Worm (Caenorhabditis elegans) whole organism, L3 larva: Measurements from ENCODE around the gene R13H9.6.
"Not testable (repeated sequence)": the region's sequence is repeated elsewhere in the genome, so short reads cannot be mapped to it uniquely, and the experiment has no call there.

Experiments
- R02D3.7 ChIP-seq: fragments of 150-350 bp; optimal IDR thresholded peaks from 2 replicates; lab custom pipeline; 2014; ENCODE audit warnings: missing biosample characterization, missing genetic modification characterization
- ZK546.5 ChIP-seq: sonication (generic microtip); optimal IDR thresholded peaks from 2 replicates; lab custom pipeline; 2017; ENCODE audit warnings: missing biosample characterization, missing genetic modification characterization
- ama-1 ChIP-seq: fragments of 150-350 bp; optimal IDR thresholded peaks from 2 replicates; lab custom pipeline; 2018
- ceh-82 ChIP-seq: fragments of 150-350 bp; optimal IDR thresholded peaks from 2 replicates; lab custom pipeline; 2014; ENCODE audit warnings: missing biosample characterization, missing genetic modification characterization
- ceh-9 ChIP-seq: sonication (generic microtip); optimal IDR thresholded peaks from 2 replicates; lab custom pipeline; 2018; ENCODE audit warnings: missing biosample characterization, missing genetic modification characterization
- daf-12 ChIP-seq: fragments of 150-350 bp; optimal IDR thresholded peaks from 2 replicates; lab custom pipeline; 2014; ENCODE audit warnings: missing biosample characterization, missing genetic modification reagents, missing genetic modification characterization
- egl-27 ChIP-seq: sonication (generic microtip); optimal IDR thresholded peaks from 4 replicates; lab custom pipeline; 2017; ENCODE audit warnings: missing biosample characterization, missing genetic modification reagents, missing genetic modification characterization
- elt-2 ChIP-seq: sonication (generic microtip); optimal IDR thresholded peaks from 2 replicates; lab custom pipeline; 2016; ENCODE audit warnings: missing genetic modification reagents, mild to moderate bottlenecking, missing genetic modification characterization, missing compliant biosample characterization
- eor-1 ChIP-seq, 2 experiments: fragments of 150-350 bp; optimal IDR thresholded peaks; 2 replicates each; lab custom pipeline; 2014 to 2018; ENCODE audit warnings: missing biosample characterization in 2 of 2, missing genetic modification characterization in 2 of 2
- fkh-10 ChIP-seq: sonication (generic microtip); optimal IDR thresholded peaks from 2 replicates; lab custom pipeline; 2017; ENCODE audit warnings: missing biosample characterization, missing genetic modification reagents, missing genetic modification characterization
- fos-1 ChIP-seq: fragments of 150-350 bp; optimal IDR thresholded peaks from 2 replicates; lab custom pipeline; 2014; ENCODE audit warnings: missing biosample characterization, missing genetic modification characterization
- hmg-11 ChIP-seq: sonication (generic microtip); optimal IDR thresholded peaks from 2 replicates; lab custom pipeline; 2016; ENCODE audit warnings: missing genetic modification characterization, missing compliant biosample characterization
- jun-1 ChIP-seq: fragments of 150-350 bp; optimal IDR thresholded peaks from 2 replicates; lab custom pipeline; 2014; ENCODE audit warnings: missing biosample characterization, missing genetic modification reagents, missing genetic modification characterization
- lin-15B ChIP-seq: fragments of 150-350 bp; optimal IDR thresholded peaks from 2 replicates; lab custom pipeline; 2014; ENCODE audit warnings: missing biosample characterization, missing genetic modification characterization
- lin-39 ChIP-seq: fragments of 150-350 bp; optimal IDR thresholded peaks from 2 replicates; lab custom pipeline; 2018; ENCODE audit warnings: missing biosample characterization, missing genetic modification reagents, missing genetic modification characterization
- lsy-12 ChIP-seq: sonication (generic microtip); optimal IDR thresholded peaks from 2 replicates; lab custom pipeline; 2016; ENCODE audit warnings: mild to moderate bottlenecking, missing genetic modification characterization, missing compliant biosample characterization
- mdl-1 ChIP-seq: fragments of 150-350 bp; optimal IDR thresholded peaks from 2 replicates; lab custom pipeline; 2014; ENCODE audit warnings: missing biosample characterization, missing genetic modification characterization
- nfya-1 ChIP-seq: sonication (generic microtip); optimal IDR thresholded peaks from 2 replicates; lab custom pipeline; 2017; ENCODE audit warnings: missing genetic modification characterization, mild to moderate bottlenecking, missing compliant biosample characterization, antibody characterized with exemption, moderate library complexity; ENCODE audit not compliant: insufficient read depth
- nhr-11 ChIP-seq: fragments of 150-350 bp; optimal IDR thresholded peaks from 2 replicates; lab custom pipeline; 2014; ENCODE audit warnings: missing biosample characterization, missing genetic modification characterization
- nhr-12 ChIP-seq: fragments of 150-350 bp; optimal IDR thresholded peaks from 2 replicates; lab custom pipeline; 2014; ENCODE audit warnings: missing biosample characterization, missing genetic modification characterization
- nhr-23 ChIP-seq: fragments of 150-350 bp; optimal IDR thresholded peaks from 2 replicates; lab custom pipeline; 2014; ENCODE audit warnings: missing biosample characterization, missing genetic modification reagents, missing genetic modification characterization
- nhr-237 ChIP-seq: fragments of 150-350 bp; optimal IDR thresholded peaks from 2 replicates; lab custom pipeline; 2014; ENCODE audit warnings: missing biosample characterization, missing genetic modification characterization
- nhr-25 ChIP-seq: sonication (generic microtip); optimal IDR thresholded peaks from 2 replicates; lab custom pipeline; 2017; ENCODE audit warnings: missing biosample characterization, missing genetic modification characterization
- nhr-28 ChIP-seq: fragments of 150-350 bp; optimal IDR thresholded peaks from 2 replicates; lab custom pipeline; 2014; ENCODE audit warnings: missing biosample characterization, missing genetic modification characterization
- nhr-43 ChIP-seq: sonication (generic microtip); optimal IDR thresholded peaks from 2 replicates; lab custom pipeline; 2016; ENCODE audit warnings: mild to moderate bottlenecking, missing genetic modification characterization, missing compliant biosample characterization; ENCODE audit not compliant: poor library complexity, severe bottlenecking
- pha-4 ChIP-seq: fragments of 150-350 bp; optimal IDR thresholded peaks from 2 replicates; lab custom pipeline; 2014; ENCODE audit warnings: missing biosample characterization, missing genetic modification reagents, missing genetic modification characterization
- pqm-1 ChIP-seq: fragments of 150-350 bp; optimal IDR thresholded peaks from 2 replicates; lab custom pipeline; 2017; ENCODE audit warnings: missing biosample characterization, missing genetic modification characterization, inconsistent platforms
- sea-2 ChIP-seq: fragments of 150-350 bp; sonication (generic microtip); optimal IDR thresholded peaks from 4 replicates; lab custom pipeline; 2014; ENCODE audit warnings: missing biosample characterization, missing genetic modification reagents, missing genetic modification characterization
- skn-1 ChIP-seq: fragments of 150-350 bp; optimal IDR thresholded peaks from 2 replicates; lab custom pipeline; 2014; ENCODE audit warnings: missing biosample characterization, missing genetic modification characterization
- snpc-4 ChIP-seq: fragments of 150-350 bp; optimal IDR thresholded peaks from 2 replicates; lab custom pipeline; 2014; ENCODE audit warnings: missing biosample characterization, missing genetic modification characterization
- unc-39 ChIP-seq: sonication (generic microtip); optimal IDR thresholded peaks from 4 replicates; lab custom pipeline; 2017; ENCODE audit warnings: missing biosample characterization, missing genetic modification characterization
- unc-62 ChIP-seq: fragments of 150-350 bp; sonication (generic microtip); optimal IDR thresholded peaks from 4 replicates; lab custom pipeline; 2014; ENCODE audit warnings: missing biosample characterization, missing genetic modification reagents, missing genetic modification characterization
- zag-1 ChIP-seq: fragments of 150-350 bp; optimal IDR thresholded peaks from 2 replicates; lab custom pipeline; 2014; ENCODE audit warnings: missing biosample characterization, missing genetic modification characterization
- ztf-4 ChIP-seq: fragments of 150-350 bp; optimal IDR thresholded peaks from 2 replicates; lab custom pipeline; 2014; ENCODE audit warnings: missing biosample characterization, missing genetic modification characterization

R13H9.6 gene

DNA sequence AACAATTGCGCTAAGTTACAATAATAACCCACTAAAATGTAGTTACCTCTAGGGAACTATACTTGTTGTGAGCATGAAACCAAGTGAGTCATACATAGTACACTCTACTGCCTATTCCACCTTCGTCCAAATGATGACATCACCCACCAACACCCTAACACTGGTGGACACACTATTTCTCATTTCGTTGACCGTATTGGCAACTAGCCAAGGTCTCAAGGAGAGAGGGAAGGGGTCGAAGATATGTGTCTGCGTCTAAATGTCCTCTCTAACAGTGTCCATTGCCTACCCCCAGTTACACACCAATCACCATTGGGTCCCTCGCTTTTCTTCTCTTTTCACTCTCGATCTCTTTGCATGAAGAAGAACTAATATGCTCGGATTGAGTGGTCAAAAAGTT is 9.5 kb upstream of the R13H9.6 start:
- TF ChIP-seq nfya-1 (tag; lab: Kevin White, UChicago) (peak; percentile 54), nhr-25 (tag; lab: Kevin White, UChicago) (peak; percentile 34), pha-4 (peak; percentile 38), nhr-28 (tag; lab: Kevin White, UChicago) (no peak), nhr-11 (tag; lab: Kevin White, UChicago) (no peak), hmg-11 (peak; percentile 15)

DNA sequence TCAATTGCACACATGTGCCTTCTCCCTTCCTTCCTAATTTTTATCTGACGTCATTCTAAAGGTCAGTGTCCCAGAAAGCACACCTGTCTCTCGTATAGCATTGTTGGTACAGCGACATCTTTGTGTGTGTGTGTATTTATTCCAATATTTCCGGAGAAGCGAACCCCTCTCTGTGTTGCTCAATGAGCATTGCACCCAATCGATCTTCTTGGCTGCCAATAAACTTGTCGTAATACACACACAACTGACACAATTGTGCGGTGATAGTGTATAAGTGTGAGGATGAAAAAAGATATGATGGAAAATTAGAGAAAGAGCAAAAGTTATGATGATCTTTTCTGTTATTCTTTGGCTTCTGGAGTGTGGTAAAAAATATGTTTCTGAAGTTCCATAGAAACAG is 8.2 kb upstream of the R13H9.6 start:
- no peak for TF ChIP-seq sea-2 (GFP tag; lab: Kevin White, UChicago)
- TF ChIP-seq lsy-12 (tag; lab: Kevin White, UChicago) = no peak
- no peak for TF ChIP-seq nhr-11 (tag; lab: Kevin White, UChicago)
- no peak for TF ChIP-seq nhr-25 (tag; lab: Kevin White, UChicago)
- no peak for TF ChIP-seq lin-15B
- no peak for TF ChIP-seq eor-1 (tag; optimal IDR thresholded peaks at IDR 0.05; lab: Kevin White, UChicago)
- no peak for TF ChIP-seq ceh-9
- no peak for TF ChIP-seq nfya-1 (tag; lab: Kevin White, UChicago)
- no peak for TF ChIP-seq pha-4
- TF ChIP-seq nhr-43 (tag; lab: Kevin White, UChicago) = no peak
- TF ChIP-seq R02D3.7 (tag; lab: Kevin White, UChicago) = no peak
- TF ChIP-seq pqm-1 (tag; lab: Kevin White, UChicago) = no peak
- no peak for TF ChIP-seq lin-39
- no peak for TF ChIP-seq ZK546.5 (tag; lab: Kevin White, UChicago)
- TF ChIP-seq ztf-4 (tag; lab: Kevin White, UChicago) = no peak
- no peak for TF ChIP-seq nhr-12 (tag; lab: Kevin White, UChicago)
- no peak for TF ChIP-seq ceh-82
- TF ChIP-seq skn-1 (tag; lab: Kevin White, UChicago) = no peak

DNA sequence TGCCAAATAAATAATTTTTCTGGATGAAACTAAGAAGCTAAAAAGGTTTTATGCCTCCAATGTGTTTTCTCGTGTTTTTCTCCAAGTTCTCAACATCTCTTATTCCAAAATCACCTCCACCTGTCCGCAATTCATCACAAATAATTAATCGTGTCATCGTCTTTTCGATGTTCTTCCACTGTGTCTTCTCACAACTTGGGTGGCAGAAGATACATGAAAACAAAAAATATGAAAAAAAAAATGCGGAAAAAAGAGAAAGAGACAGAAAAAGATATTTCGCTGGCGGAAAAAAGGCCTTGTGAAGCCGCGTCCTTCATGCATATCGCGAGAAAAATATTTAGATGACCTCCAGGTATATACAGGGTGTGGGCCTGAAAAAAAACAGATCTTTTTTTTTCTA is 5.4 kb upstream of the R13H9.6 start:
- TF ChIP-seq zag-1 (no peak), R02D3.7 (tag; lab: Kevin White, UChicago) (no peak), nhr-25 (tag; lab: Kevin White, UChicago) (peak; percentile 15)

DNA sequence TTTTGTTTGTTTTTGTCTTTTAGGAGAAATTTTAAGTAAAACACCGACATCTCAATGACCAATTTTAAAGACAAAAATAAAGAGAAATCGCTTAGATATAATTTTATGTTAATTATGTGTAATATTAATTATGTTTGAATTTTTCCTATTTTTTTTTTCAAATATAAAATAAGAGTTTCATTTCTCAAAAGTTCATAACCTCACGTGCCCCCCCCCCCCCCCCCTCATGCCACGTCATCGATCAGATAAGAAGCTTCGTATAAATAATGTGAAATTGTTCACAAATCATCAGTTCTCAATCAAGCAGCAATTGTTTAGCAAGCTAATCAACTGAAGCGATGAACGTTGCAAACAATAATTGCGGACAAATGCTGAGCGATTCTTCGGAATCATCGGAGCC is 2.2 kb upstream of the R13H9.6 start, which contains the start of gene C02B10.6:
Gene C02B10.6 (plus strand): TSS at position 301 of the 400 bp plus-strand sequence.
- TF ChIP-seq ama-1; egl-27; jun-1 (tag; lab: Kevin White, UChicago): not testable (repeated sequence)

DNA sequence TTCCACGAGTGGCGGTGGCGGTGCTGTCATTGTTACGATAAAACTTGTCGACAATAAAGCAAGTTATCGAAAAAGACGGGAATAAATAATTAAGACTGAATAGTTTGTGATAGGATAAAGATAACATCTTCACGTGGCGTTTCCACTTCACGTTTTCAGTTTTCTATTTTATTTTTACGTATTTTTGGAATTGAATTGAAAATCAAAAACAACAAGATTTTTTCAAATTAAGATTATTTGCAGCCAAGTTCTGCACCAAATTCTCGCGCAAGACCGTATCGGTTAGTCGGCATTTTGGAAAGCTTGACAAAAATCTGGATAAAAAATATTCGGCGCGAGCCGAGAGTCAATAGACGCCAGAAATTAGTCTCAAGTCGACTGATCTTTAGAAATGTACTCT is 1.6 kb downstream of the R13H9.6 start, which contains the start of gene ttbk-2.2:
Gene ttbk-2.2 (minus strand): TSS at position 101 of the 400 bp plus-strand sequence.
- not testable (repeated sequence) for TF ChIP-seq fos-1; daf-12 (tag; lab: Kevin White, UChicago); mdl-1 (tag; lab: Kevin White, UChicago)

DNA sequence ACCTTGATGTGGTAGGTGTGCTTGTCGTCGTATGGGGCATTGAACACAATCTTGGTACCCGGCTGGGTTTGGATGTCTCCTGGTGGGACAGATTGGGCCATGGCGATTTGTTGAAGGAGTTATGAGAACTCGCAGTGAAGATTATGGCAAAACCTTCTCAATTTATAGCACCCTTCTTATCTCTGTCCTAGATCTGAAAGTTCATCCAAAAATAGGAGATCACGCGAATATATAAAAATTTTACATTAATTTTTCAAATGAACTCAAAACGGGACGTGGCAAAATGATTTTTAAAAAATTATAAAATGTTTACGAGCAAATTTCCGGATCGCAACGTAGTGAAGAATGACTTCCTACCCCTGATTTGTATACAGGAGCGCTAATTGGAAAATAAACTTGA is 3.5 kb downstream of the R13H9.6 start, which contains the start of gene msp-53:
Gene msp-53 (minus strand): TSS at position 101 of the 400 bp plus-strand sequence.
- TF ChIP-seq nhr-237 (tag; lab: Kevin White, UChicago); fkh-10 (GFP tag; lab: Kevin White, UChicago); nhr-11 (tag; lab: Kevin White, UChicago): not testable (repeated sequence)
- TF ChIP-seq, all 47 proteins: peak for 0; not testable (repeated sequence) for 47

DNA sequence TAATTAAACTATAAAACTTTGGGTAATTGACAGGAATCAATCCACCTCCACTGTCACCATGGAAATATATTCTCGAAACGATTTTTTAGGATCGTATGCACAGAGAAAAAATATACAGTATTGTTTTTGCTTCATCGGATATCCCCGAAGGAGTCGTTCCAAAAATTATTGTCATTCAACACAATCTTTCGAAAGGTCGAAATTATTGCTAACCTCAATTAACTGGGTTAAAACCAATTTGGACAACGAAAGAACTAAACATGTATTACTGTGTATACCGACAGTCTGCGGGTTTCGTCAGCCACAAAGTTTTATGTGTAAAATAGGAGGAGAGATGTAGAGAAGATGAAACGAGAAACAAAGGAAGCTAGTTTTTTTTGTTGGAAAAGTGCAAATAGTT is 5.1 kb downstream of the R13H9.6 start:
- TF ChIP-seq fkh-10 (GFP tag; lab: Kevin White, UChicago) (no peak), nhr-28 (tag; lab: Kevin White, UChicago) (no peak), nhr-23 (tag; lab: Kevin White, UChicago) (peak; percentile 32), R02D3.7 (tag; lab: Kevin White, UChicago) (no peak), nfya-1 (tag; lab: Kevin White, UChicago) (peak; percentile 24), unc-39 (no peak), unc-62 (GFP tag; lab: Kevin White, UChicago) (no peak), ama-1 (peak; percentile 22), jun-1 (tag; lab: Kevin White, UChicago) (no peak), ZK546.5 (tag; lab: Kevin White, UChicago) (no peak), snpc-4 (tag; lab: Kevin White, UChicago) (peak; percentile 95), nhr-25 (tag; lab: Kevin White, UChicago) (peak; percentile 40), elt-2 (no peak)
